Fruit fly (Drosophila melanogaster) whole organism, pupa: Measurements from ENCODE around the gene Atg8b.

ENCODE experiments used
- CG10348 ChIP-seq: fragments of 200-800 bp; sonication (Bioruptor generic); IDR thresholded peaks from 2 replicates; pipeline ENCODE4 v1.3.6; 2022; ENCODE audit warnings: missing biosample characterization, missing genetic modification characterization
- CG12605 ChIP-seq: fragments of 200-800 bp; sonication (Bioruptor generic); IDR thresholded peaks from 2 replicates; pipeline ENCODE4 v1.3.6; 2022; ENCODE audit warnings: missing biosample characterization, missing genetic modification characterization
- CG13204 ChIP-seq: fragments of 200-800 bp; sonication (Bioruptor generic); optimal IDR thresholded peaks from 2 replicates; lab custom pipeline; 2018; ENCODE audit warnings: missing biosample characterization, mild to moderate bottlenecking, missing genetic modification characterization, moderate library complexity
- CG14655 ChIP-seq: fragments of 200-800 bp; sonication (Bioruptor generic); optimal IDR thresholded peaks from 3 replicates; lab custom pipeline; 2017; ENCODE audit warnings: mild to moderate bottlenecking, missing biosample characterization, missing genetic modification reagents, missing genetic modification characterization
- CG15710 ChIP-seq: fragments of 200-800 bp; sonication (Bioruptor generic); optimal IDR thresholded peaks from 2 replicates; lab custom pipeline; 2018; ENCODE audit warnings: missing biosample characterization, mild to moderate bottlenecking, missing genetic modification characterization, moderate library complexity
- CG17806 ChIP-seq: fragments of 200-800 bp; sonication (Bioruptor generic); optimal IDR thresholded peaks from 2 replicates; lab custom pipeline; 2018; ENCODE audit warnings: missing biosample characterization, mild to moderate bottlenecking, missing genetic modification characterization, moderate library complexity
- CG32121 ChIP-seq: fragments of 200-800 bp; sonication (Bioruptor generic); IDR thresholded peaks from 2 replicates; pipeline ENCODE4 v1.3.6; 2022; ENCODE audit warnings: missing biosample characterization, missing genetic modification characterization
- CG34367 ChIP-seq: fragments of 200-800 bp; sonication (Bioruptor generic); optimal IDR thresholded peaks from 2 replicates; lab custom pipeline; 2018; ENCODE audit warnings: missing biosample characterization, mild to moderate bottlenecking, missing genetic modification characterization
- CG4496 ChIP-seq: fragments of 200-800 bp; sonication (Bioruptor generic); IDR thresholded peaks from 3 replicates; pipeline ENCODE4 v1.3.6; 2022; ENCODE audit warnings: missing biosample characterization, missing genetic modification characterization
- CG8159 ChIP-seq: fragments of 200-800 bp; sonication (Bioruptor generic); optimal IDR thresholded peaks from 3 replicates; lab custom pipeline; 2018; ENCODE audit warnings: missing biosample characterization, mild to moderate bottlenecking, missing genetic modification characterization, moderate library complexity
- CG8301 ChIP-seq: fragments of 200-800 bp; sonication (Bioruptor generic); optimal IDR thresholded peaks from 2 replicates; lab custom pipeline; 2018; ENCODE audit warnings: missing biosample characterization, mild to moderate bottlenecking, missing genetic modification characterization
- CG9948 ChIP-seq: fragments of 200-800 bp; sonication (Bioruptor generic); optimal IDR thresholded peaks from 2 replicates; lab custom pipeline; 2018; ENCODE audit warnings: missing biosample characterization, mild to moderate bottlenecking, missing genetic modification characterization, moderate library complexity
- D1 ChIP-seq: fragments of 200-800 bp; sonication (Bioruptor generic); optimal IDR thresholded peaks from 2 replicates; lab custom pipeline; 2018; ENCODE audit warnings: missing biosample characterization, mild to moderate bottlenecking, missing genetic modification characterization, moderate library complexity
- EcR ChIP-seq: fragments of 200-800 bp; sonication (Bioruptor generic); optimal IDR thresholded peaks from 3 replicates; lab custom pipeline; 2019; ENCODE audit warnings: missing biosample characterization, missing genetic modification characterization, mild to moderate bottlenecking, moderate library complexity, missing genetic modification reagents
- Ets98B ChIP-seq: fragments of 200-800 bp; sonication (Bioruptor generic); IDR thresholded peaks from 2 replicates; pipeline ENCODE4 v1.3.6; 2022; ENCODE audit warnings: missing biosample characterization, missing genetic modification characterization
- Pif1A ChIP-seq: fragments of 200-800 bp; sonication (Bioruptor generic); optimal IDR thresholded peaks from 3 replicates; lab custom pipeline; 2016; ENCODE audit warnings: missing biosample characterization, missing genetic modification characterization
- Pif1B ChIP-seq: fragments of 200-800 bp; sonication (Bioruptor generic); optimal IDR thresholded peaks from 3 replicates; lab custom pipeline; 2016; ENCODE audit warnings: missing biosample characterization, missing genetic modification characterization
- Snoo ChIP-seq: fragments of 200-800 bp; sonication (Bioruptor generic); optimal IDR thresholded peaks from 3 replicates; lab custom pipeline; 2017; ENCODE audit warnings: missing biosample characterization, mild to moderate bottlenecking, missing genetic modification characterization, inconsistent platforms
- fd96Ca ChIP-seq: fragments of 200-800 bp; sonication (Bioruptor generic); IDR thresholded peaks from 3 replicates; pipeline ENCODE4 v1.3.6; 2022; ENCODE audit warnings: missing biosample characterization, missing genetic modification characterization
- gl ChIP-seq: fragments of 200-800 bp; sonication (Bioruptor generic); optimal IDR thresholded peaks from 2 replicates; lab custom pipeline; 2018; ENCODE audit warnings: missing biosample characterization, mild to moderate bottlenecking, missing genetic modification characterization
- rn ChIP-seq: fragments of 200-800 bp; sonication (Bioruptor generic); IDR thresholded peaks from 2 replicates; pipeline ENCODE4 v1.3.6; 2022; ENCODE audit warnings: missing biosample characterization, missing genetic modification characterization

The Atg8b gene

DNA sequence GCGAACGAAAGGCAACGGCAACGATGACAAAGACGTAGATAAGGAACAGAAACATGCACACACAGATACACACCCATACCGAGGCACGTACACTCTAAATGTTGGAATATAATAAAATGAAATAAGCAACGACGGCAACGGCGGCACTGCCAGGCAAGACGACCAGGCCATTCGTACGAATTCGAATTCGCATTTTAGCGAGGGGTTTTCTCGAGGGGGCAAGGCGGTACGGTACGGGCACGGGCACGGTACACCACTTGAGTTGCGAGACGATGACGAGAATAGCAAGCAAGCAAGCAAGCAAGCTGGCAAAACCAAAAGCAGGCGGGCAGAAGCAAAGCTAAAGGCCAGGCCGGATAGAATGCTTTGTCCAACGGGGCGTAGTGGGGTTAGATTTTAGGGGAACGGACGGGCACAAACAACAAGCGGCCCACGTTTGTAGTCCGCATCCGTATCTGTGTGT is 23.7 kb downstream of the Atg8b start:
- TF ChIP-seq Pif1A (GFP tag; lab: Kevin White, UChicago): no peak
- TF ChIP-seq CG15710 (tag; lab: Kevin White, UChicago): peak; percentile 17
- TF ChIP-seq CG12605 (GFP tag; lab: Robert Waterston, UW): peak; percentile 48
- TF ChIP-seq CG8301: no peak
- peak; percentile 94 for TF ChIP-seq CG13204 (GFP tag; lab: Kevin White, UChicago)
- TF ChIP-seq fd96Ca (GFP tag; lab: Robert Waterston, UW): 0 out of 3 replicates have a peak, but pooled peaks have one; percentile 5
- peak; percentile 75 for TF ChIP-seq EcR (GFP tag; lab: Kevin White, UChicago)
- no peak for TF ChIP-seq CG9948 (tag; lab: Kevin White, UChicago)
- 0 out of 2 replicates have a peak, but pooled peaks have one; percentile 56 for TF ChIP-seq CG32121 (GFP tag; lab: Robert Waterston, UW)

DNA sequence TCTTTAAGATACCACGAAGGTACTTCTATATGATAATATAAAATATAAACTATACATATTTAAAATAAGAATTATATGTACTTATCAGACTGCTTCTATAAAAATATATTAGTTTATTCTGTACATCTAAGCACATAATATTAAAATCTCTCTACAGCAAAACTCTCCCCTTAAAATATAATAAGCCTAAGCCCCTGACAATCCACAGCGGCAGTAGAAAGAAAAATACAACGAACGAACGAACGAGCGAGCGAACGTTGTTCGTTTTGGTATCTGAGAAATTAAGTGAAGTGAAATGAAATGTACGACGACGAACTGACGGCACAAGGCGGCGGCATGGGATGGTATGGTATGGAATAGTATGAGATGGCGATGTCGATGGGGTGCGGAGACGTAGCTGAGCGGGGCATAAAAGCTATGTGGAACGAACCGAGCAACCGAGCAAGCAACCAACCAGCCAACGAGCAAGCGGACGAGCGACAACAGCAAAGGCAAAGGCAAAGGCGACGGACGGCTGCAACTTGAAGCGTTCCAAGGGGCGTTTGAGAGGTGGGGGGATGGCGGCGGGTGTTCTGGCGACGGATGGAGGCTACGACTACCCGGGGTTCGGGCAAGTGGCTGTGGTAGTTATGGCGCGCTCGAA is 24.3 kb downstream of the Atg8b start:
- TF ChIP-seq CG17806 (tag; lab: Kevin White, UChicago) (peak; percentile 99), Pif1A (GFP tag; lab: Kevin White, UChicago) (peak; percentile 96), CG34367 (tag; lab: Kevin White, UChicago) (peak; percentile 96), gl (peak; percentile 89), fd96Ca (GFP tag; lab: Robert Waterston, UW) (peak; percentile 96), CG14655 (GFP tag; lab: Kevin White, UChicago) (peak; percentile 98), Ets98B (peak; percentile 97), CG10348 (peak; percentile 83), EcR (GFP tag; lab: Kevin White, UChicago) (peak; percentile 75), D1 (tag; lab: Kevin White, UChicago) (no peak), Snoo (tag; lab: Kevin White, UChicago) (peak; percentile 98), CG8159 (tag; lab: Kevin White, UChicago) (peak; percentile 99), CG32121 (GFP tag; lab: Robert Waterston, UW) (peak; percentile 98), CG15710 (tag; lab: Kevin White, UChicago) (peak; percentile 99), CG13204 (GFP tag; lab: Kevin White, UChicago) (peak; percentile 100), CG12605 (GFP tag; lab: Robert Waterston, UW) (peak; percentile 95), rn (GFP tag; lab: Robert Waterston, UW) (peak; percentile 94), CG8301 (peak; percentile 97), CG4496 (GFP tag; lab: Robert Waterston, UW) (peak; percentile 96), CG9948 (tag; lab: Kevin White, UChicago) (peak; percentile 99), Pif1B (peak; percentile 98)

DNA sequence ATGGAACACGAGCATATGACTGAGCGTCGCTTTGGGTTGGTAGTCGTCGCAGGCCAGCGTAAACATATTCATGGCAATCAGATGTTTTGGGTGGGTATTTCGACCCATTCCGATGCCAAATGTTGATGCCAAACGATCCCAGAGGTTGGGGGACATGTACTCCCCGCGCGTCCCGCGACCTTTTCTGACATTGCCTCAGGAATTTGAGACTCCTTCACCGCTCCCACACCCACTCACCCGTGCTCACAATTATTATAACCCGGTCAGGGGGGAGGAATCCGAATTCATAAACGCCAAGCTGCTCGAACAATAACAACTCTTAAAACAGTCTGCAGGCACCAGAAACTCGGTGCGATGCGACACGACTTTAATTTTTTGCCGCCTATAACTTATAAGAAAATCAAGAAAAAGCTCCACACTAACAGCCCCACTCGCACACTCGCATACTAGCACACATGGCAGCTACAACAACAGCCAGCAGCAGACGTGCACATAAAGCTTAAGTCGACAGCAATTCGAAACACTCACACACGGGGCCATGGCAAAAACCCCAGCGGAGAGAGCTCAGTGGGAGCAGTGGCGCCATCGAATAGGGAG is 24.9 kb downstream of the Atg8b start:
- TF ChIP-seq Pif1B (no peak), D1 (tag; lab: Kevin White, UChicago) (no peak), CG10348 (no peak), CG8301 (no peak), Snoo (tag; lab: Kevin White, UChicago) (no peak), CG13204 (GFP tag; lab: Kevin White, UChicago) (no peak), CG14655 (GFP tag; lab: Kevin White, UChicago) (no peak), EcR (GFP tag; lab: Kevin White, UChicago) (no peak), CG34367 (tag; lab: Kevin White, UChicago) (no peak), CG12605 (GFP tag; lab: Robert Waterston, UW) (no peak), rn (GFP tag; lab: Robert Waterston, UW) (no peak), CG17806 (tag; lab: Kevin White, UChicago) (no peak), Ets98B (no peak), fd96Ca (GFP tag; lab: Robert Waterston, UW) (no peak), CG8159 (tag; lab: Kevin White, UChicago) (no peak), gl (no peak), CG4496 (GFP tag; lab: Robert Waterston, UW) (no peak; the same call in 2 of the 3 replicates)

DNA sequence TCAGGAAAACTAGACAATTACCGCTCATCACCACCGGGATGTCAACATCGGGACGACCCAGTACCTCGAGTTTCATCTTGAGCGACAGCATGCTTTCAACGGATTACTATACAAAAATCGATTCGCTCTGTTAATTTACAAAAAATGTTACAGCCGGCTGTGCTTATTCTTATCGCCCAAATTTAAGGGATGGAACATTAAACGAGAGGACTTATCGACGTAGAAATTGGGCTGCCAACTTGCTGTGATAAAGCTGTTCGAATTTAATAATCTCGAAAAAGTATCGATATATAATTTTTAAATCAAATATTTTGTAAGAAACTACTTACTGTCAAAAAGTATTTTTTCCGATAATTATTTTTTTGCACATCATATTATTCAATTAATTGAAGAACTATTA is 38.0 kb downstream of the Atg8b start, which contains the start of gene CG31249:
Gene CG31249, minus strand, starts transcription at position 197 of the 400 bp plus-strand sequence.
- TF ChIP-seq CG12605 (GFP tag; lab: Robert Waterston, UW): no peak
- TF ChIP-seq fd96Ca (GFP tag; lab: Robert Waterston, UW): no peak
- TF ChIP-seq Pif1A (GFP tag; lab: Kevin White, UChicago): no peak
- no peak for TF ChIP-seq Snoo (tag; lab: Kevin White, UChicago)
- TF ChIP-seq CG14655 (GFP tag; lab: Kevin White, UChicago): no peak
- no peak for TF ChIP-seq rn (GFP tag; lab: Robert Waterston, UW)
- TF ChIP-seq CG4496 (GFP tag; lab: Robert Waterston, UW): no peak
- TF ChIP-seq CG15710 (tag; lab: Kevin White, UChicago): no peak
- TF ChIP-seq gl: no peak
- no peak for TF ChIP-seq CG10348
- TF ChIP-seq CG9948 (tag; lab: Kevin White, UChicago): no peak
- no peak for TF ChIP-seq D1 (tag; lab: Kevin White, UChicago)
- TF ChIP-seq Pif1B: no peak

DNA sequence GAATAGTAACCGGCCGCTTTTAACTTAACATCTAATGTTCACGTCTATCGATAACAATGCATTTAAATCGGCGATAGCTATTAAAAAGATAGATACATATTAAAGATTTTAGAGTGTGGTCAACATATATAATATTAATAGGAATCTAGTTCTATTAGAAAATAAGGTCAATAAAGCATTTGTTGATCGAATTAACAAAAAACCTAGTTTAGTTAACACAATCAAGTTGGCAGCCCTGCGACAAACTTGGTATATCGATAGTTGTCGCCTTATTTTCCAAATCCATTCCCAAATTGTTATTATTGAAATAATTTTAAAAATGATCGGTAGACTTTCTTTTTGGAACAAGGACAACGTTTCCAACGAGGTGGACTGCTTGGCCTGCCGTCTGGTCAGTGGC is 40.0 kb downstream of the Atg8b start, which contains the start of the genes CG31251 and CG31360:
Gene CG31251, minus strand, starts transcription at position 62 of the 400 bp plus-strand sequence.
Gene CG31360, plus strand, starts transcription at position 244 of the 400 bp plus-strand sequence.
- peak; percentile 0 for TF ChIP-seq CG15710 (tag; lab: Kevin White, UChicago)
- TF ChIP-seq CG10348: no peak
- no peak for TF ChIP-seq CG13204 (GFP tag; lab: Kevin White, UChicago)
